Worm (Caenorhabditis elegans) whole organism, L2 larva: Measurements from ENCODE around the gene eak-3.

Source experiments
- C34F6.9 ChIP-seq: fragments of 150-350 bp; optimal IDR thresholded peaks from 2 replicates; lab custom pipeline; 2014; ENCODE audit warnings: missing biosample characterization, missing genetic modification characterization
- R02D3.7 ChIP-seq: fragments of 150-350 bp; optimal IDR thresholded peaks from 2 replicates; lab custom pipeline; 2014; ENCODE audit warnings: missing biosample characterization, missing genetic modification characterization
- Y55F3AM.14 ChIP-seq: fragments of 200-800 bp; sonication (Bioruptor generic); optimal IDR thresholded peaks from 2 replicates; lab custom pipeline; 2018; ENCODE audit warnings: mild to moderate bottlenecking, missing genetic modification characterization, missing compliant biosample characterization
- alr-1 ChIP-seq: fragments of 150-350 bp; optimal IDR thresholded peaks from 2 replicates; lab custom pipeline; 2014; ENCODE audit warnings: missing biosample characterization, missing genetic modification characterization
- aly-2 ChIP-seq: fragments of 150-350 bp; optimal IDR thresholded peaks from 2 replicates; lab custom pipeline; 2014; ENCODE audit warnings: missing biosample characterization, missing genetic modification characterization
- ama-1 ChIP-seq: fragments of 150-350 bp; optimal IDR thresholded peaks from 2 replicates; lab custom pipeline; 2018; ENCODE audit warnings: inconsistent platforms
- blmp-1 ChIP-seq: sonication (generic microtip); optimal IDR thresholded peaks from 2 replicates; lab custom pipeline; 2017; ENCODE audit warnings: missing genetic modification characterization, mild to moderate bottlenecking, missing compliant biosample characterization, antibody characterized with exemption, moderate library complexity; ENCODE audit not compliant: insufficient read depth
- ceh-82 ChIP-seq: fragments of 150-350 bp; optimal IDR thresholded peaks from 2 replicates; lab custom pipeline; 2014; ENCODE audit warnings: missing biosample characterization, missing genetic modification characterization
- dmd-4 ChIP-seq: sonication (generic microtip); optimal IDR thresholded peaks from 2 replicates; lab custom pipeline; 2017; ENCODE audit warnings: missing biosample characterization, missing genetic modification characterization
- elt-1 ChIP-seq: fragments of 150-350 bp; optimal IDR thresholded peaks from 2 replicates; lab custom pipeline; 2014; ENCODE audit warnings: missing biosample characterization, missing genetic modification characterization
- gmeb-1 ChIP-seq: fragments of 150-350 bp; optimal IDR thresholded peaks from 2 replicates; lab custom pipeline; 2014; ENCODE audit warnings: missing biosample characterization, missing genetic modification characterization
- lin-11 ChIP-seq: fragments of 150-350 bp; sonication (generic microtip); optimal IDR thresholded peaks from 2 replicates; lab custom pipeline; 2014; ENCODE audit warnings: missing biosample characterization, missing genetic modification characterization, inconsistent platforms, mixed read lengths
- lin-13 ChIP-seq: fragments of 150-350 bp; optimal IDR thresholded peaks from 2 replicates; lab custom pipeline; 2014; ENCODE audit warnings: missing biosample characterization, missing genetic modification reagents, missing genetic modification characterization
- lin-39 ChIP-seq: fragments of 150-350 bp; optimal IDR thresholded peaks from 2 replicates; lab custom pipeline; 2014; ENCODE audit warnings: missing biosample characterization, missing genetic modification reagents, missing genetic modification characterization
- lsy-2 ChIP-seq, 2 experiments: fragments of 150-350 bp in 1 of 2; sonication (generic microtip) in 1 of 2; optimal IDR thresholded peaks; 2 replicates each; lab custom pipeline; 2014 to 2017; ENCODE audit warnings: missing biosample characterization in 2 of 2, missing genetic modification characterization in 2 of 2
- mab-5 ChIP-seq: fragments of 150-350 bp; optimal IDR thresholded peaks from 2 replicates; lab custom pipeline; 2014; ENCODE audit warnings: missing biosample characterization, missing genetic modification characterization
- mdl-1 ChIP-seq, 2 experiments: fragments of 150-350 bp in 1 of 2; sonication (generic microtip) in 1 of 2; optimal IDR thresholded peaks; 2 replicates each; lab custom pipeline; 2017; ENCODE audit warnings: missing biosample characterization in 2 of 2, missing genetic modification characterization in 2 of 2
- nhr-10 ChIP-seq: sonication (generic microtip); optimal IDR thresholded peaks from 2 replicates; lab custom pipeline; 2017; ENCODE audit warnings: missing biosample characterization, missing genetic modification characterization
- nhr-11 ChIP-seq: fragments of 150-350 bp; optimal IDR thresholded peaks from 2 replicates; lab custom pipeline; 2014; ENCODE audit warnings: missing biosample characterization, missing genetic modification characterization
- nhr-12 ChIP-seq: fragments of 150-350 bp; optimal IDR thresholded peaks from 2 replicates; lab custom pipeline; 2014; ENCODE audit warnings: missing biosample characterization, missing genetic modification characterization
- nhr-129 ChIP-seq: fragments of 150-350 bp; optimal IDR thresholded peaks from 2 replicates; lab custom pipeline; 2014; ENCODE audit warnings: missing biosample characterization, missing genetic modification characterization
- nhr-21 ChIP-seq: fragments of 150-350 bp; optimal IDR thresholded peaks from 2 replicates; lab custom pipeline; 2014; ENCODE audit warnings: missing biosample characterization, missing genetic modification characterization
- nhr-237 ChIP-seq: fragments of 150-350 bp; optimal IDR thresholded peaks from 2 replicates; lab custom pipeline; 2014; ENCODE audit warnings: missing biosample characterization, missing genetic modification characterization
- nhr-6 ChIP-seq: fragments of 150-350 bp; optimal IDR thresholded peaks from 2 replicates; lab custom pipeline; 2014; ENCODE audit warnings: missing biosample characterization, missing genetic modification characterization
- nhr-77 ChIP-seq: fragments of 150-350 bp; optimal IDR thresholded peaks from 2 replicates; lab custom pipeline; 2014; ENCODE audit warnings: missing biosample characterization, missing genetic modification characterization
- peb-1 ChIP-seq: fragments of 150-350 bp; optimal IDR thresholded peaks from 2 replicates; lab custom pipeline; 2014; ENCODE audit warnings: missing biosample characterization, missing genetic modification characterization
- sem-4 ChIP-seq: fragments of 150-350 bp; optimal IDR thresholded peaks from 2 replicates; lab custom pipeline; 2014; ENCODE audit warnings: missing biosample characterization, missing genetic modification reagents, missing genetic modification characterization
- skn-1 ChIP-seq: sonication (generic microtip); optimal IDR thresholded peaks from 2 replicates; lab custom pipeline; 2017; ENCODE audit warnings: missing biosample characterization, missing genetic modification characterization
- sma-3 ChIP-seq: sonication (generic microtip); optimal IDR thresholded peaks from 2 replicates; lab custom pipeline; 2016; ENCODE audit warnings: missing genetic modification reagents, missing genetic modification characterization, missing compliant biosample characterization
- sma-9 ChIP-seq, 2 experiments: fragments of 150-350 bp in 1 of 2; sonication (generic microtip) in 1 of 2; optimal IDR thresholded peaks; 2 replicates each; lab custom pipeline; 2014 to 2016; ENCODE audit warnings: missing genetic modification characterization in 2 of 2, mild to moderate bottlenecking in 1 of 2, missing biosample characterization in 1 of 2, missing compliant biosample characterization in 1 of 2, missing genetic modification reagents in 1 of 2, moderate library complexity in 1 of 2
- unc-39 ChIP-seq: fragments of 150-350 bp; optimal IDR thresholded peaks from 2 replicates; lab custom pipeline; 2014; ENCODE audit warnings: missing biosample characterization, missing genetic modification characterization
- unc-55 ChIP-seq: fragments of 150-350 bp; sonication (generic microtip); optimal IDR thresholded peaks from 3 replicates; lab custom pipeline; 2014; ENCODE audit warnings: missing biosample characterization, missing genetic modification reagents, missing genetic modification characterization
- unc-62 ChIP-seq: fragments of 150-350 bp; optimal IDR thresholded peaks from 2 replicates; lab custom pipeline; 2014; ENCODE audit warnings: missing biosample characterization, missing genetic modification reagents, missing genetic modification characterization
- zag-1 ChIP-seq: fragments of 150-350 bp; optimal IDR thresholded peaks from 2 replicates; lab custom pipeline; 2014; ENCODE audit warnings: missing biosample characterization, missing genetic modification characterization
- ztf-1 ChIP-seq: fragments of 200-800 bp; sonication (Bioruptor generic); conservative IDR thresholded peaks from 2 replicates; pipeline ENCODE4 v1.3.6; 2022; ENCODE audit warnings: missing genetic modification characterization, missing compliant biosample characterization

Gene eak-3

DNA sequence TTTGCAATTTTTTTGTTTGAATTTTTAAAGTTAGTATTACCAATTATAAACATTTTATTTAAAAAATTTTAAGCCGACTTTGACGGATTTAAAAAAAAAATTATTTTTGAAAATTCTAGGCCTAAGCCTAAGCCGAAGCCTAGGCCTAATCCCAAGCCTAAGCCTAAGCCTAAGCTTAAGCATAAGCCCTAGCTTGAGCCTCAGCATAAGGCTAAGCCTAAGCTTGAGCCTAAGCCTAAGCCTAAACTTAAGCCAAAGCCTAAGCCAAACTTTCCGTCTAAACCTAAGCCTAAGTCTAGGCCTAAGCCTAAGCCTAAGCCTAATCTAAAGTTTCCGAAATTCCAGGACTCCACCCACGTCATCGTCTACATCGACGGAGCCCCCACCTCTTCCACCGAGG lies 6.7 kb downstream of the eak-3 start:
- TF ChIP-seq unc-55 (GFP tag; lab: Kevin White, UChicago) = no peak
- TF ChIP-seq, all 48 proteins: peak for 0

DNA sequence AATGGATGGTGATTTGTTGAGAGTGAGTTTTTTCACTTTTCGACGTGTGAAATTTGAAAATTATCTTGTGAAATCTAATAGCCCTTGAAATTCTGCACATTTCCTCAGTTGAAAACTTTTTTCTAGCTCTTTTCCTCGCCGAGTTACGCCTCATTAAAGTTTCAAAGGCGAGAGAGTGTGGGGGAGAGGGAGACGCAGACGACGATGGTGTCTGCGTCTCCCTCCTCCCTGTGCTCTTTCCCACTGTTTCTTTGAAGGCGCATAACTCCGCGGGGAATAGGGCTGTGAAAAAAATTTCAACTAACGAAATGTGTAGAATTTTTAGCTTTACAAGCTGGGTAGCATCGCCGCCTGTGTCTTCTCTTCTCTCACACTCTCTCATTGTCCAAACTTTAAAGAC lies 10.0 kb downstream of the eak-3 start:
- no peak for TF ChIP-seq peb-1 (tag; lab: Kevin White, UChicago)
- TF ChIP-seq sem-4 = no peak
- no peak for TF ChIP-seq lin-13
- TF ChIP-seq zag-1 (tag; lab: Kevin White, UChicago) = no peak
- TF ChIP-seq ztf-1 (GFP tag; lab: Robert Waterston, UW) = no peak
- no peak for TF ChIP-seq dmd-4 (tag; lab: Kevin White, UChicago)
- TF ChIP-seq nhr-21 (tag; lab: Kevin White, UChicago) = no peak
- TF ChIP-seq nhr-237 (tag; lab: Kevin White, UChicago) = no peak

DNA sequence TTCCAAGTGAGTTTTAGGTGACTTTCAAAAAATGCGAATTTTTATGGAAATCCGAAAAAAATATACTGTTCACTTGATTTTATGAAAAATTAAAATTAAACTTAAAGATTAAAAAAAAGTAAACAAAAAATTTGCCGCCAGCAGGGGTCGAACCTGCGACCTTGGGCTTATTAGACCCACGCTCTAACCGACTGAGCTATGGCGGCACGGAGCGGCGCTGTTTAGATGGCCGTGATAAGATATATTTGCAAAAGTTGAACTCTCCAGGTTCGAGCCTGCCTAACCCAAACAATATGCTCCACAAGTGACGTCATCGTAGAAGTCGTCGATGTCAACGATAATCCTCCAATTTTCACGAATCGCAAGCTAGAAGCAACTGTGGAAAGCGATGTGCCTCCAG lies 11.7 kb downstream of the eak-3 start:
- TF ChIP-seq ceh-82 (no peak), gmeb-1 (tag; lab: Kevin White, UChicago) (no peak), unc-62 (GFP tag; lab: Kevin White, UChicago) (no peak), aly-2 (tag; lab: Kevin White, UChicago) (no peak), ama-1 (no peak), blmp-1 (tag; lab: Kevin White, UChicago) (no peak), sma-3 (GFP tag; lab: Kevin White, UChicago) (no peak), nhr-6 (tag; lab: Kevin White, UChicago) (no peak), lsy-2 (tag; optimal IDR thresholded peaks at IDR 0.05; lab: Kevin White, UChicago) (no peak), lin-11 (tag; lab: Kevin White, UChicago) (no peak), Y55F3AM.14 (GFP tag; lab: Kevin White, UChicago) (no peak), unc-39 (tag; lab: Kevin White, UChicago) (no peak), mdl-1 (tag; optimal IDR thresholded peaks at IDR 0.05; lab: Kevin White, UChicago) (no peak), skn-1 (tag; lab: Kevin White, UChicago) (no peak), lin-39 (tag; lab: Kevin White, UChicago) (no peak), C34F6.9 (tag; lab: Kevin White, UChicago) (no peak)

DNA sequence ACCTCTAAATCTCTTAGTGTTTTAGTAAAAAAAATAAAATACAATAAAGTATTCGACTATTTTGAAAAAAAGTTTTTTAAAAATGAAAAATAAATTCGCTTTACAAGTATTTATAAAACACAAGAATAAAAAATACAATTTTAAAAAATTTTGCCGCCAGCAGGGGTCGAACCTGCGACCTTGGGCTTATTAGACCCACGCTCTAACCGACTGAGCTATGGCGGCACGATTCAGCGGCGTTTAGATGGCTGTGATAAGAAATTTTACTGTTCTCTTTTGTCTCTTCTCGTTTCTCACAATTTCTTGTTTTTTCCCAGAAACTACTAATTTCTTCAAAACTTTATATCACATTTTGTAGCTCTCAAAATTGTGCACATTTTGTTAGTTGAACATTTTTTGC lies 13.2 kb downstream of the eak-3 start:
- no peak for TF ChIP-seq lin-39 (tag; lab: Kevin White, UChicago)
- TF ChIP-seq unc-39 (tag; lab: Kevin White, UChicago) = no peak
- no peak for TF ChIP-seq nhr-11
- TF ChIP-seq nhr-237 (tag; lab: Kevin White, UChicago) = no peak
- no peak for TF ChIP-seq alr-1
- TF ChIP-seq C34F6.9 (tag; lab: Kevin White, UChicago) = no peak
- no peak for TF ChIP-seq nhr-10 (tag; lab: Kevin White, UChicago)
- no peak for TF ChIP-seq elt-1 (tag; lab: Kevin White, UChicago)
- TF ChIP-seq sma-9 (GFP tag; optimal IDR thresholded peaks at IDR 0.05; lab: Kevin White, UChicago) = no peak
- TF ChIP-seq sma-9 (tag; optimal IDR thresholded peaks at IDR 0.05; lab: Kevin White, UChicago) = no peak
- TF ChIP-seq mab-5 = no peak
- no peak for TF ChIP-seq nhr-12
- TF ChIP-seq sem-4 = no peak
- TF ChIP-seq dmd-4 (tag; lab: Kevin White, UChicago) = no peak
- TF ChIP-seq unc-62 (GFP tag; lab: Kevin White, UChicago) = no peak
- TF ChIP-seq nhr-77 (tag; lab: Kevin White, UChicago) = no peak
- TF ChIP-seq nhr-129 (tag; lab: Kevin White, UChicago) = no peak

DNA sequence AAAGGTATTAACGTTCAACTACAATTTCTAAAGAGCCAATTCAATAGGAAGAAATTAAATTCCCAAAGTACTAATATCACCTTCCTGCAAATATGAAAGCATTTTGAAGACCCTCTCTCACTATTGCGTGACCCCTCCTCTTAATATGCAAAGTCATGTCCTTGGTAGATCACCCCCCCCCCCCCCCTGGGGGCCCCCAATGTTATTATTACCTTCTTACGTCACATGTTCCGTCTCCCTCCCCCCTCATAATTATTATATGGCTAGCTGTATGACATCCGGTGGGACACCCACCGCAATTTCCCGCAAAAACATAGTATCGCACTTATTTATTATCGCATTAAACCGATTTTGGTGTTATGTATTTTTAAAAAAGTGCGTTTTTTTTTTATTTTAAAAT lies 14.4 kb downstream of the eak-3 start:
- no peak for TF ChIP-seq alr-1
- TF ChIP-seq R02D3.7 (tag; lab: Kevin White, UChicago) = no peak
- no peak for TF ChIP-seq lsy-2 (tag; optimal IDR thresholded peaks at IDR 0.05; lab: Kevin White, UChicago)
- TF ChIP-seq dmd-4 (tag; lab: Kevin White, UChicago) = no peak
- TF ChIP-seq lin-39 (tag; lab: Kevin White, UChicago) = no peak
- TF ChIP-seq zag-1 (tag; lab: Kevin White, UChicago) = no peak
